Worm (Caenorhabditis elegans): ENCODE measurements around the gene hpo-8.

hpo-8 gene

DNA sequence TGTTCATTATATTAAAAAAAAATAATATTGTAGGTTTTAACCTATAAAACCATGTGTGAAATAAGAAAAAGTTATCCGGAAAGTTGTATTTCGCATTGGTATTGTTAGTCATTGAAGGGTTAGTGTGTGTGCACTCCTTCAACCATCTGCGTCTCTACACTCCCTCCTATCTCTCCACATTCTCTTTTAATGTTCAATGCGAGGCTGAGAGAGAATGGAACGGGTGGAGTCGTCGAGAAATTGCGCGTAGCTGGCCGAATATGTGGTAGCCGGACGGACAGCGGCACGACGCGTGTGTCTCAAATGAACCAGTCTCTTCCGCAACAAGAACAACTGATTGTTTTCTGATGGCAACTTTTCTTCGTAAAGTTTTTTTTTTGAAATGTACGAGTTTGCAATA, 42.2 kb upstream of the hpo-8 start:
- TF ChIP-seq skn-1 (tag; optimal IDR thresholded peaks at IDR 0.05) (no peak), hlh-30 (tag; optimal IDR thresholded peaks at IDR 0.05; ENCODE audit: insufficient read depth) (peak; percentile 0), mep-1 (tag; optimal IDR thresholded peaks at IDR 0.05) (peak; percentile 56), hmg-1.1 (GFP tag; IDR thresholded peaks at IDR 0.05) (peak; percentile 66), dmd-6 (GFP tag; IDR thresholded peaks at IDR 0.05) (no peak), rbr-2 (tag; optimal IDR thresholded peaks at IDR 0.05) (peak; percentile 25), gei-8 (GFP tag; optimal IDR thresholded peaks at IDR 0.05) (no peak), Y75B8A.6 (GFP tag; IDR thresholded peaks at IDR 0.05) (no peak), nhr-28 (tag; optimal IDR thresholded peaks at IDR 0.05) (peak; percentile 38), ces-1 (GFP tag; optimal IDR thresholded peaks at IDR 0.05) (no peak), nhr-25 (tag; optimal IDR thresholded peaks at IDR 0.05; ENCODE audit: borderline replicate concordance, insufficient read depth) (no peak), mdl-1 (tag; optimal IDR thresholded peaks at IDR 0.05) (peak in 1 of 2 experiments; percentile 50), mxl-3 (GFP tag; optimal IDR thresholded peaks at IDR 0.05) (peak; percentile 70), dve-1 (tag; optimal IDR thresholded peaks at IDR 0.05; ENCODE audit: insufficient read depth) (peak; percentile 24), nhr-11 (tag; optimal IDR thresholded peaks at IDR 0.05) (peak; percentile 18), dpl-1 (GFP tag; optimal IDR thresholded peaks at IDR 0.05) (peak; percentile 36), F44E2.7 (GFP tag; IDR thresholded peaks at IDR 0.05) (no peak), nhr-76 (tag; optimal IDR thresholded peaks at IDR 0.05) (no peak), lin-38 (GFP tag; IDR thresholded peaks at IDR 0.05) (no peak)

DNA sequence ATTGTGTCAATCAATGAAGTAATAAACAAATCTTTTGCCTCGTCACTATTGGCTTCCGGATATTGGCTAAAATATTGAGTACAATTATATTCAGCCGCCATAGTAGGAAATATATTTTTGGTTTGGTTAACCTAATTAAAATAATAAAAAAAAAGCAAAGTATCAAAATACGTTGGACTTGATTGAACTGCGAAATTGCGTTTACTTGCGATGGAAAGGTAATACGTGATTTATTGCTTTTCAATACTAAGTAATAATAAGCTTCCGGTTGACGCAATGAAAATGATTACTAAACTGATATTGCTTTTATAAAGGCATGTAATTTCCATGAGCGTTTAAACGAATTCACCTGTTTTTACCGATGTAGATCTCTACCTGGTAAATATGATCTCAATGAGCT, 39.5 kb upstream of the hpo-8 start, which contains the start of gene dmsr-9:
TSS of gene dmsr-9 (minus strand) at position 101 of the 400 bp plus-strand sequence.
- TF ChIP-seq snpc-4 (tag; optimal IDR thresholded peaks at IDR 0.05) (no peak), mxl-2 (GFP tag; conservative IDR thresholded peaks at IDR 0.05) (no peak), zfp-2 (tag; optimal IDR thresholded peaks at IDR 0.05) (no peak), dmd-9 (GFP tag; IDR thresholded peaks at IDR 0.05) (no peak), unc-62 (GFP tag; optimal IDR thresholded peaks at IDR 0.05 in 1 of 2) (no peak), unc-62 (tag; optimal IDR thresholded peaks at IDR 0.05) (no peak), hlh-30 (tag; optimal IDR thresholded peaks at IDR 0.05; ENCODE audit: insufficient read depth) (no peak), Y105C5A.15 (GFP tag; IDR thresholded peaks at IDR 0.05) (no peak)

DNA sequence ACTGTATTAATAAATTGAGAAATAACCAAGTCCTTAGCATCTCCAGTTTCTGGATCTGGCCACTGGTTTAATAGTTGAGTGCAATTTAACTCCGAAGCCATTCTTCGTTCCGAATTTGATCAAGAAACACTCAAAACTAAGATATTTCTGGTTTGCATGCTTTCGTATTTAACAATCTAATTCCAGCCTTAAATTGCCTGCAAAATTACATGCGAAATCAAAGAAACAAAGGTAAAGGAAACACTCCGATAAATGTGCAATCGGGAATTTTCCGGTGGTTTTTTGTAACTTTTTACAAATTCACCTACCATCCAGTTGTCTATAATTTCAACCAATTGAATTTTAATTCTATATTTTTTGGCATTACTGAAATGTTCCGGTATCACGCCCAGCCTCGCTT, 37.2 kb upstream of the hpo-8 start, which contains the start of gene dmsr-10:
TSS of gene dmsr-10 (minus strand) at position 101 of the 400 bp plus-strand sequence.
- TF ChIP-seq jun-1 (tag; optimal IDR thresholded peaks at IDR 0.05) (no peak), aha-1 (tag) (peak; percentile 3), tra-1 (GFP tag; IDR thresholded peaks at IDR 0.05) (no peak), hlh-11 (tag; optimal IDR thresholded peaks at IDR 0.05) (no peak), hmg-1.1 (GFP tag; IDR thresholded peaks at IDR 0.05) (no peak), arid-1 (GFP tag; conservative IDR thresholded peaks at IDR 0.05) (no peak)

DNA sequence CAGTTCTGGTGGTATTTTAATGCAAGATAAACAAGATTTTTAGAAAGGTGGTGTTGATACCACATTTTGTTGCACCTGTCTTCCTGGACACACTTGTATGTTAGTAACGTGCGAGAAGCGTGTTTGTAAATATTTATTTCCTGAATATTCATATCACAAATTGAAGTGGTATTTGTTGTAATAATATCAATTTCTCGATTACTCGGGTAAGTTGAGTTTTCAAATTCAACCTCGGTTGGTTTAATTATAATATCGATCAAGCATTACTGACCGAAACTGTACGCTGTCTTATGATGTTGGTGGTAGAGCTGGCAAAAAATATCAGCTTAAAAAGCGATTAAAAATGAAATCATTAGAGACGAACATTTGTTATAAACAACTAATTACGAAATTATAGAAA, 35.1 kb upstream of the hpo-8 start, which contains the start of gene dmsr-11:
TSS of gene dmsr-11 (minus strand) at position 101 of the 400 bp plus-strand sequence.
- TF ChIP-seq lin-29 (GFP tag; IDR thresholded peaks at IDR 0.05) (no peak), unc-39 (tag; optimal IDR thresholded peaks at IDR 0.05) (no peak), nhr-48 (tag; optimal IDR thresholded peaks at IDR 0.05) (no peak), F37D6.2 (tag; optimal IDR thresholded peaks at IDR 0.05) (no peak), jun-1 (tag; optimal IDR thresholded peaks at IDR 0.05) (no peak), Y105C5A.15 (GFP tag; IDR thresholded peaks at IDR 0.05) (no peak), Y48G9A.11 (GFP tag; IDR thresholded peaks at IDR 0.05) (no peak), pqm-1 (tag; optimal IDR thresholded peaks at IDR 0.05) (no peak), hlh-30 (tag; optimal IDR thresholded peaks at IDR 0.05; ENCODE audit: insufficient read depth) (no peak)

Measured in whole organism, L4 larva.